Worm (Caenorhabditis elegans) whole organism, late embryonic: Measurements from ENCODE around the gene umps-1.

Experiments
- C38D4.7 ChIP-seq: fragments of 200-800 bp; sonication (Bioruptor generic); optimal IDR thresholded peaks from 2 replicates; lab custom pipeline; 2018; ENCODE audit warnings: mild to moderate bottlenecking, missing genetic modification characterization, moderate library complexity, missing compliant biosample characterization
- F13H6.1 ChIP-seq: sonication (generic microtip); optimal IDR thresholded peaks from 2 replicates; lab custom pipeline; 2016; ENCODE audit warnings: missing genetic modification characterization, missing compliant biosample characterization
- T23F11.4 ChIP-seq: fragments of 200-800 bp; sonication (Bioruptor generic); optimal IDR thresholded peaks from 2 replicates; lab custom pipeline; 2018; ENCODE audit warnings: mild to moderate bottlenecking, missing genetic modification characterization, missing compliant biosample characterization
- ahr-1 ChIP-seq: sonication (generic microtip); optimal IDR thresholded peaks from 2 replicates; lab custom pipeline; 2016; ENCODE audit warnings: missing genetic modification characterization, missing compliant biosample characterization
- ama-1 ChIP-seq: fragments of 150-350 bp; optimal IDR thresholded peaks from 2 replicates; lab custom pipeline; 2014
- ceh-14 ChIP-seq: sonication (generic microtip); optimal IDR thresholded peaks from 2 replicates; lab custom pipeline; 2016; ENCODE audit warnings: missing genotype, missing genetic modification characterization, missing compliant biosample characterization
- ceh-18 ChIP-seq: sonication (generic microtip); optimal IDR thresholded peaks from 2 replicates; lab custom pipeline; 2016; ENCODE audit warnings: missing genetic modification characterization, missing compliant biosample characterization
- ceh-19 ChIP-seq: fragments of 200-800 bp; sonication (Bioruptor generic); optimal IDR thresholded peaks from 2 replicates; lab custom pipeline; 2018; ENCODE audit warnings: mild to moderate bottlenecking, missing genetic modification characterization, missing compliant biosample characterization
- ceh-22 ChIP-seq: sonication (generic microtip); optimal IDR thresholded peaks from 2 replicates; lab custom pipeline; 2017; ENCODE audit warnings: missing biosample characterization, missing genetic modification characterization
- ceh-31 ChIP-seq: sonication (generic microtip); optimal IDR thresholded peaks from 2 replicates; lab custom pipeline; 2016; ENCODE audit warnings: missing genetic modification characterization, missing compliant biosample characterization
- ceh-34 ChIP-seq: sonication (generic microtip); optimal IDR thresholded peaks from 2 replicates; lab custom pipeline; 2016; ENCODE audit warnings: mild to moderate bottlenecking, missing genetic modification characterization, missing compliant biosample characterization
- ceh-48 ChIP-seq: sonication (generic microtip); optimal IDR thresholded peaks from 2 replicates; lab custom pipeline; 2016; ENCODE audit warnings: missing genetic modification characterization, inconsistent platforms, missing compliant biosample characterization
- dve-1 ChIP-seq: sonication (generic microtip); optimal IDR thresholded peaks from 2 replicates; lab custom pipeline; 2017; ENCODE audit warnings: antibody characterized with exemption, mild to moderate bottlenecking, missing genetic modification characterization, missing compliant biosample characterization
- ets-4 ChIP-seq: sonication (generic microtip); optimal IDR thresholded peaks from 2 replicates; lab custom pipeline; 2016; ENCODE audit warnings: missing genetic modification characterization, missing compliant biosample characterization
- fax-1 ChIP-seq: sonication (generic microtip); optimal IDR thresholded peaks from 2 replicates; lab custom pipeline; 2016; ENCODE audit warnings: missing genotype, missing genetic modification characterization, missing compliant biosample characterization
- fkh-10 ChIP-seq: fragments of 150-350 bp; optimal IDR thresholded peaks from 2 replicates; lab custom pipeline; 2014; ENCODE audit warnings: missing biosample characterization, missing genetic modification reagents, missing genetic modification characterization
- gmeb-2 ChIP-seq: sonication (generic microtip); optimal IDR thresholded peaks from 2 replicates; lab custom pipeline; 2016; ENCODE audit warnings: missing genetic modification characterization, inconsistent platforms, missing compliant biosample characterization
- hlh-30 ChIP-seq: sonication (generic microtip); optimal IDR thresholded peaks from 2 replicates; lab custom pipeline; 2017; ENCODE audit warnings: antibody characterized with exemption, missing genetic modification characterization, missing compliant biosample characterization; ENCODE audit not compliant: insufficient read depth
- hlh-6 ChIP-seq: sonication (generic microtip); optimal IDR thresholded peaks from 2 replicates; lab custom pipeline; 2016; ENCODE audit warnings: missing genotype, missing genetic modification characterization, missing compliant biosample characterization
- hlh-8 ChIP-seq: sonication (generic microtip); optimal IDR thresholded peaks from 2 replicates; lab custom pipeline; 2016; ENCODE audit warnings: missing genotype, missing genetic modification characterization, missing compliant biosample characterization
- madf-2 ChIP-seq: sonication (generic microtip); optimal IDR thresholded peaks from 2 replicates; lab custom pipeline; 2017; ENCODE audit warnings: missing genetic modification characterization, missing compliant biosample characterization
- mec-3 ChIP-seq: sonication (generic microtip); optimal IDR thresholded peaks from 2 replicates; lab custom pipeline; 2016; ENCODE audit warnings: borderline replicate concordance, missing genetic modification characterization, missing compliant biosample characterization
- nfya-1 ChIP-seq: sonication (generic microtip); optimal IDR thresholded peaks from 2 replicates; lab custom pipeline; 2017; ENCODE audit warnings: missing genetic modification characterization, mild to moderate bottlenecking, missing compliant biosample characterization, antibody characterized with exemption, moderate library complexity
- nhr-11 ChIP-seq: fragments of 150-350 bp; optimal IDR thresholded peaks from 2 replicates; lab custom pipeline; 2014; ENCODE audit warnings: missing biosample characterization, missing genetic modification characterization
- nhr-232 ChIP-seq: sonication (generic microtip); optimal IDR thresholded peaks from 2 replicates; lab custom pipeline; 2016; ENCODE audit warnings: missing genetic modification characterization, missing compliant biosample characterization
- pag-3 ChIP-seq: sonication (generic microtip); optimal IDR thresholded peaks from 2 replicates; lab custom pipeline; 2016; ENCODE audit warnings: missing compliant biosample characterization, missing genetic modification characterization, borderline replicate concordance
- pax-1 ChIP-seq: fragments of 150-350 bp; optimal IDR thresholded peaks from 2 replicates; lab custom pipeline; 2014; ENCODE audit warnings: missing biosample characterization, missing genetic modification characterization
- pha-4 ChIP-seq: fragments of 150-350 bp; optimal IDR thresholded peaks from 2 replicates; lab custom pipeline; 2018; ENCODE audit warnings: missing biosample characterization, missing genetic modification reagents, missing genetic modification characterization
- pqm-1 ChIP-seq: sonication (generic microtip); optimal IDR thresholded peaks from 2 replicates; lab custom pipeline; 2016; ENCODE audit warnings: missing genetic modification characterization, missing compliant biosample characterization
- pros-1 ChIP-seq: fragments of 150-350 bp; optimal IDR thresholded peaks from 2 replicates; lab custom pipeline; 2014; ENCODE audit warnings: missing biosample characterization, missing genetic modification reagents, missing genetic modification characterization
- ref-2 ChIP-seq: sonication (generic microtip); optimal IDR thresholded peaks from 2 replicates; lab custom pipeline; 2016; ENCODE audit warnings: missing genetic modification characterization, missing compliant biosample characterization
- sox-4 ChIP-seq: sonication (generic microtip); optimal IDR thresholded peaks from 2 replicates; lab custom pipeline; 2017; ENCODE audit warnings: mild to moderate bottlenecking, missing genetic modification characterization, inconsistent platforms, missing compliant biosample characterization
- tbx-2 ChIP-seq: sonication (generic microtip); optimal IDR thresholded peaks from 2 replicates; lab custom pipeline; 2016; ENCODE audit warnings: missing genetic modification characterization, missing compliant biosample characterization
- ttx-3 ChIP-seq: sonication (generic microtip); optimal IDR thresholded peaks from 2 replicates; lab custom pipeline; 2016; ENCODE audit warnings: missing genetic modification reagents, missing genetic modification characterization, missing compliant biosample characterization
- unc-3 ChIP-seq, 2 experiments: fragments of 200-800 bp in 1 of 2; sonication (Bioruptor generic) in 1 of 2; sonication (generic microtip) in 1 of 2; conservative IDR thresholded peaks in 1 of 2; optimal IDR thresholded peaks in 1 of 2; 2 replicates each; pipeline versions ENCODE4 v1.3.6 to Lab custom; 2016 to 2022; ENCODE audit warnings: missing compliant biosample characterization in 2 of 2, missing genetic modification characterization in 2 of 2, missing genetic modification reagents in 1 of 2
- unc-42 ChIP-seq: sonication (generic microtip); optimal IDR thresholded peaks from 2 replicates; lab custom pipeline; 2016; ENCODE audit warnings: missing genotype, missing genetic modification characterization, missing compliant biosample characterization
- unc-55 ChIP-seq: sonication (generic microtip); optimal IDR thresholded peaks from 2 replicates; lab custom pipeline; 2017; ENCODE audit warnings: missing biosample characterization, missing genetic modification reagents, missing genetic modification characterization
- unc-86 ChIP-seq: sonication (generic microtip); optimal IDR thresholded peaks from 2 replicates; lab custom pipeline; 2016; ENCODE audit warnings: missing genetic modification characterization, missing compliant biosample characterization
- zip-5 ChIP-seq: sonication (generic microtip); optimal IDR thresholded peaks from 2 replicates; lab custom pipeline; 2016; ENCODE audit warnings: missing genetic modification characterization, missing compliant biosample characterization
- ztf-16 ChIP-seq: sonication (generic microtip); optimal IDR thresholded peaks from 2 replicates; lab custom pipeline; 2017; ENCODE audit warnings: missing genetic modification characterization, missing compliant biosample characterization

The umps-1 gene

DNA sequence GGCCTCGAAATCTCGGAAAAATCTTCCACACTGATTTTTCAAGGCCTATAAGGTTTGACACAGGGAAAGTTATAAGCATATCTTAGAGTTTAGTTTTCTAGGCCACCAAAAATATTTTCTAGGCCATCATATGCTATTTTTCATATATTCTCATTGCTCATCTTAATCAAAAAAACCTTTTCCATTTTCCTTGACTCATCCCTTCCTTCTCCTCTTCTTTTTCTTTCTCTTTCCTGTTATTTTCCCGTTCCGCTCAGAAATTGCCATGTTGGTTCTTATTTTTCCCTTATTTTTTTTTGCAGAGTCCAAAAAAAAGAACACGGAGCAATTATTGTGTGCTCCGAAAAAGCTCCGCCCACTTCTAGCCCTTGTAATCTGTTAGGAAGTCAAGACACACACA is 7.2 kb upstream of the umps-1 start, which contains the start of gene tbc-8:
Gene tbc-8, plus strand, starts transcription at position 301 of the 400 bp plus-strand sequence.
- TF ChIP-seq ceh-22 (tag; lab: Kevin White, UChicago) (no peak), F13H6.1 (tag; lab: Kevin White, UChicago) (no peak), unc-3 (GFP tag; conservative IDR thresholded peaks at IDR 0.05; lab: Robert Waterston, UW) (no peak), unc-3 (tag; optimal IDR thresholded peaks at IDR 0.05; lab: Kevin White, UChicago) (no peak), pag-3 (tag; lab: Kevin White, UChicago) (no peak), mec-3 (tag; lab: Kevin White, UChicago) (no peak), dve-1 (no peak), gmeb-2 (tag; lab: Kevin White, UChicago) (no peak), pros-1 (tag; lab: Kevin White, UChicago) (no peak)

DNA sequence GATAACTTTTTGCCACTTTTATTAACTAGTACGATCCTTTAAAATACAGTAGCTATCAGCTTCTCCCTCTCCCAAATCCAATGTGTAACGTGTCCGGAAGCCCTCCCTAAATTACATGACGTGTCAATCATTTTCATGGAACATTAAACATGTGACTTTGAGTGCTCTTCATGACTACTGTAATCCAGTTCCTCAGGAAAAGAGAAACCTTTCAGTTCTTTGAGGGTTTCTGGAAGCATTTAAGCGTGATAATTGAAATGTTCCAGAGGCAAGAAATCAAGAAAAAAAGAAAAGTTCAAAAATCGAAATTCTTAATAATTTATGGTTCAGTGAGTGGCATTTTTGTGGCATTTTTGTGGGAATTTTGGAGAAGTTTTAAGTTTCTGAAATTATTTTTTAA is 5.5 kb upstream of the umps-1 start:
- no peak for TF ChIP-seq zip-5 (tag; lab: Kevin White, UChicago)
- no peak for TF ChIP-seq ceh-18
- no peak for TF ChIP-seq ceh-19 (GFP tag; lab: Kevin White, UChicago)
- no peak for TF ChIP-seq pha-4 (tag; lab: Kevin White, UChicago)
- TF ChIP-seq unc-55 = no peak
- TF ChIP-seq pax-1 = no peak
- no peak for TF ChIP-seq mec-3 (tag; lab: Kevin White, UChicago)
- no peak for TF ChIP-seq nfya-1
- no peak for TF ChIP-seq dve-1
- TF ChIP-seq hlh-6 (tag; lab: Kevin White, UChicago) = no peak
- no peak for TF ChIP-seq ets-4 (tag; lab: Kevin White, UChicago)
- no peak for TF ChIP-seq unc-3 (GFP tag; conservative IDR thresholded peaks at IDR 0.05; lab: Robert Waterston, UW)
- no peak for TF ChIP-seq unc-3 (tag; optimal IDR thresholded peaks at IDR 0.05; lab: Kevin White, UChicago)
- TF ChIP-seq unc-86 = no peak
- TF ChIP-seq ztf-16 (tag; lab: Kevin White, UChicago) = no peak
- no peak for TF ChIP-seq sox-4 (tag; lab: Kevin White, UChicago)

DNA sequence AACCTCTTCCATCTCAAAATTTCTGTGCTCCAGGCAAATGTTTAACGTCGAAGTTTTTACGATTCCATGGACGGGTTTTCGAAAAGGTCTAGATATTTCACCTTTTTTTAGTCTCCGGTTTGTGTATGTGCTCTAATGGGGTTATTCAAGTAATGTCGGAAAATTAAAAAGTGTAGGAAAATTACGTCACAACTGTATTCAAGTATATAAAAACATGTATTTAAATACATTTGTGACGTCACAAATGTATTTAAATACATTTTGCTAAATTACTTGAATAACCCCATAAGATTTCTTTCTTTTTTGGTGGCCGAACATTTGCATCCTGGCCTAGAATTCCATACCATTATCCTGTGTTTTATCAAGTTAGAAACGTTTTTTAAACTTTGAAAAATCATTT is 4.0 kb upstream of the umps-1 start:
- TF ChIP-seq hlh-8 (tag; lab: Kevin White, UChicago) = no peak

DNA sequence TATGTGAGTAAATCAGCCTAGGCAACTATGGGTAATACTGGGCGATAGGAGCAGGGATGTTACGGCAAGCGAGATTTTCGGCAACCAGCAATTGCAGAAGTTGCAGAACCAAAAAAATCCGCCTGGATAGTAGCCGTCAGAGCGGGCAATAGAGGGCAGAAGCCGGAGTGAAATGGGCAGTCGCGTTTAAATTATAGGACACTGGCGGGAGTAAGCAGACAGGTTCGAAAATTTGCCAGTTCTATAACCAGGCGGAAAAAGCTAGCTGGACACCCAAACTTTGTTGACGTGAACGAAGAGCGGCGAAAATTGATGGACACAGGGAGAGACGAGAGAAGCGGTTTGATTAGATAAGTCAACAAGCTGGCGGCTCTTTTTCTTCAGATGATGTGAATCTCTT is 2.5 kb upstream of the umps-1 start:
- TF ChIP-seq pha-4 (tag; lab: Kevin White, UChicago) = no peak
- TF ChIP-seq madf-2 (tag; lab: Kevin White, UChicago) = no peak
- TF ChIP-seq ets-4 (tag; lab: Kevin White, UChicago) = no peak
- no peak for TF ChIP-seq unc-86
- TF ChIP-seq fax-1 = no peak
- TF ChIP-seq mec-3 (tag; lab: Kevin White, UChicago) = no peak
- no peak for TF ChIP-seq pag-3 (tag; lab: Kevin White, UChicago)
- no peak for TF ChIP-seq ahr-1 (tag; lab: Kevin White, UChicago)
- TF ChIP-seq fkh-10 (GFP tag; lab: Kevin White, UChicago) = no peak
- TF ChIP-seq ref-2 (tag; lab: Kevin White, UChicago) = no peak
- TF ChIP-seq ttx-3 (tag; lab: Kevin White, UChicago) = no peak

DNA sequence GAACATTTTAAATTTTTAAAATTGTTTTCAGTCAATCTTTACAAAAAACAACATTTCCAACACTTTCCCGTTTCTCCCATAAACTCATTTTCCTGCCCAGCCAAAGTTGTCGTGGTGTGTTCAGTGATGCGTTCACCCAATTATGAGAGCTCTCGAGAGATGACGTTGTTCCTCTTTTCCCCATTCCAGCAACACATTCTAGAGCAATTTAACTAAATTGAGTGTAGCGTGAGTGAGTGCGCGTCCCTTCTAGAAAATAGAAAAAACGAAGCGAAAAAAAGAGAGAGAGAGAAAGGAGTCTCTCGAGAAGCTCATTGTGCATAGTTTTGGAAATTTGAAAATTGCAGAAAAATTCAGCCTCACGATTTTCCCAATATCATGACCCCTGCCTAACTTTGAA is 1.3 kb upstream of the umps-1 start:
- TF ChIP-seq sox-4 (tag; lab: Kevin White, UChicago) (no peak), ttx-3 (tag; lab: Kevin White, UChicago) (no peak), ceh-48 (tag; lab: Kevin White, UChicago) (no peak), nhr-232 (tag; lab: Kevin White, UChicago) (no peak), hlh-30 (no peak), unc-42 (tag; lab: Kevin White, UChicago) (peak; percentile 21)

DNA sequence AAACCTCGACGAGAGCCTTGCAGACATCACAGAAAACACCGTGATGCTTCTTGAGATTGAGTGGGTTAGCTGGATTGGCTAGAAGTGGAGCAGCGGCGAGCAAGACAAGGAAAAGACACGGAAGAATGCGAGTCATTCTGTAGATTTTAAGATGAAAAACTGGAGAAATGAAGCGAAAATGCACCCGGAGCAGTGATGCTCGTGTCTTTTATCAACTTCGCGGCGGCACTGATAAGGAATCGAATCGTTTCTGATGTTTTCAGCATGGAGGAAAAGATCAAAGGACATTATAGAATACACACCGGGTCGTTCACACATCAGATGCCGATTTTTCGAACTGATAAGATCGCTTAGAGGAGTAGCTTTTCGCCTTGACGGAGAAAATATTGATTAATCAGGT is 2.1 kb downstream of the umps-1 start, which contains the start of gene spp-1:
Gene spp-1, minus strand, starts transcription at position 287 of the 400 bp plus-strand sequence.
- no peak for TF ChIP-seq pag-3 (tag; lab: Kevin White, UChicago)
- TF ChIP-seq ceh-14 (tag; lab: Kevin White, UChicago) = no peak
- TF ChIP-seq C38D4.7 (GFP tag; lab: Kevin White, UChicago) = no peak
- no peak for TF ChIP-seq tbx-2 (tag; lab: Kevin White, UChicago)
- no peak for TF ChIP-seq pqm-1 (tag; lab: Kevin White, UChicago)
- TF ChIP-seq gmeb-2 (tag; lab: Kevin White, UChicago) = no peak
- TF ChIP-seq hlh-8 (tag; lab: Kevin White, UChicago) = no peak
- TF ChIP-seq ceh-31 (tag; lab: Kevin White, UChicago) = no peak
- no peak for TF ChIP-seq nhr-11
- TF ChIP-seq T23F11.4 (GFP tag; lab: Kevin White, UChicago) = no peak
- no peak for TF ChIP-seq ceh-34 (tag; lab: Kevin White, UChicago)
- no peak for TF ChIP-seq ama-1
- no peak for TF ChIP-seq ets-4 (tag; lab: Kevin White, UChicago)
- TF ChIP-seq fax-1 = no peak
